Fruit fly (Drosophila melanogaster): ENCODE results near the gene CG31715.

The CG31715 gene

DNA sequence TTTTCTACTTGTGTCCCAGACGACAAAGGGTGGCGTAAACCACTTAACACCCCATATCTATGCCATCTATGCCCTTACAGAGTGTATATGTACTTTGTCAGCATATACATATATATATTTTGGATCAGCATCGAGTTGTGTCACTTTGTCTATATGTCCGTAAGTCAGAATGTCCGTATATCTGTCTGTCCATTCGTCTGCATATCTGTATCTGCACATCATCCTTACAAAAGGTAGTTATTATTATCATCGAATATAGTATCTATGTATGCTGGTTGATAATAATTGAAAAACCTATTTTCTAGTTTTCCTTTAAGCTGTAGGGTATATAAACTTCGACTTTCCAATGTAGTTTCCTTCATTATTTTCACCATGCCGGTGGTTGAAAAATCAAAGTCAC lies 9.7 kb downstream of the CG31715 start (continued):
- no peak for TF ChIP-seq Scr (GFP tag; IDR thresholded peaks at IDR 0.05; ENCODE audit: partially characterized antibody)
- TF ChIP-seq Hmr (GFP tag; optimal IDR thresholded peaks at IDR 0.05): no peak
- peak; percentile 15 for TF ChIP-seq Ets65A (GFP tag)
- no peak for TF ChIP-seq Dll (GFP tag; IDR thresholded peaks at IDR 0.05; ENCODE audit: partially characterized antibody)
- TF ChIP-seq emc (GFP tag; optimal IDR thresholded peaks at IDR 0.05): no peak
- no peak for TF ChIP-seq bcd (GFP tag; optimal IDR thresholded peaks at IDR 0.05)
- no peak for TF ChIP-seq wor (GFP tag; IDR thresholded peaks at IDR 0.05)
- TF ChIP-seq CG14710 (tag; optimal IDR thresholded peaks at IDR 0.05): peak; percentile 48
- TF ChIP-seq CG12299 (tag; optimal IDR thresholded peaks at IDR 0.05): no peak
- TF ChIP-seq CG16813 (GFP tag; IDR thresholded peaks at IDR 0.05; ENCODE audit: partially characterized antibody): no peak
- TF ChIP-seq CG10979 (tag; optimal IDR thresholded peaks at IDR 0.05): peak; percentile 58
- TF ChIP-seq Bdp1 (GFP tag; optimal IDR thresholded peaks at IDR 0.05): no peak
- no peak for TF ChIP-seq Dip3 (GFP tag; optimal IDR thresholded peaks at IDR 0.05)
- TF ChIP-seq Fer1 (GFP tag; optimal IDR thresholded peaks at IDR 0.05): no peak
- TF ChIP-seq CG6854 (GFP tag; optimal IDR thresholded peaks at IDR 0.05): no peak
- no peak for TF ChIP-seq HmgZ (tag; optimal IDR thresholded peaks at IDR 0.05)
- TF ChIP-seq Usf (GFP tag; optimal IDR thresholded peaks at IDR 0.05): no peak
- TF ChIP-seq Dek (tag; optimal IDR thresholded peaks at IDR 0.05): no peak
- TF ChIP-seq bab2 (GFP tag; optimal IDR thresholded peaks at IDR 0.05): no peak
- TF ChIP-seq Six4 (GFP tag; optimal IDR thresholded peaks at IDR 0.05): no peak
- TF ChIP-seq Mrtf (GFP tag; IDR thresholded peaks at IDR 0.05): no peak
- no peak for TF ChIP-seq CG6175 (GFP tag; IDR thresholded peaks at IDR 0.05)
- TF ChIP-seq Ravus (GFP tag; IDR thresholded peaks at IDR 0.05): no peak
- no peak for TF ChIP-seq CG11398 (GFP tag; optimal IDR thresholded peaks at IDR 0.05)
- TF ChIP-seq mam (GFP tag; optimal IDR thresholded peaks at IDR 0.05): no peak
- TF ChIP-seq pho (GFP tag; optimal IDR thresholded peaks at IDR 0.05): no peak
- TF ChIP-seq CG6813 (GFP tag; optimal IDR thresholded peaks at IDR 0.05): no peak
- TF ChIP-seq az2 (GFP tag; optimal IDR thresholded peaks at IDR 0.05): peak; percentile 14
- no peak for TF ChIP-seq CTCF (GFP tag; optimal IDR thresholded peaks at IDR 0.05)
- TF ChIP-seq fd96Cb (tag; optimal IDR thresholded peaks at IDR 0.05): peak; percentile 7
- TF ChIP-seq CG1529 (GFP tag; optimal IDR thresholded peaks at IDR 0.05): peak; percentile 20
- TF ChIP-seq CG33213 (GFP tag; optimal IDR thresholded peaks at IDR 0.05): no peak
- peak in 1 of 2 experiments; percentile 2 for TF ChIP-seq chif (GFP tag; optimal IDR thresholded peaks at IDR 0.05)
- no peak for TF ChIP-seq da (GFP tag; optimal IDR thresholded peaks at IDR 0.05)
- no peak for TF ChIP-seq CG3838 (GFP tag; optimal IDR thresholded peaks at IDR 0.05)
- TF ChIP-seq esg (GFP tag; conservative IDR thresholded peaks at IDR 0.05): no peak
- no peak for TF ChIP-seq HLH4C (GFP tag; IDR thresholded peaks at IDR 0.05; ENCODE audit: partially characterized antibody)
- TF ChIP-seq CG13296 (GFP tag; optimal IDR thresholded peaks at IDR 0.05): no peak
- TF ChIP-seq CG13775 (GFP tag; optimal IDR thresholded peaks at IDR 0.05): no peak
- no peak for TF ChIP-seq CG4820 (GFP tag; optimal IDR thresholded peaks at IDR 0.05)
- TF ChIP-seq CHES-1-like (GFP tag; optimal IDR thresholded peaks at IDR 0.05): no peak
- no peak for TF ChIP-seq GATAe (GFP tag; conservative IDR thresholded peaks at IDR 0.05)
- TF ChIP-seq CG2875 (GFP tag; optimal IDR thresholded peaks at IDR 0.05): peak; percentile 18
- TF ChIP-seq HLH54F (GFP tag; optimal IDR thresholded peaks at IDR 0.05): no peak
- TF ChIP-seq CG12219 (GFP tag; optimal IDR thresholded peaks at IDR 0.05): peak; percentile 29
- TF ChIP-seq sqz (GFP tag; optimal IDR thresholded peaks at IDR 0.05): no peak
- no peak for TF ChIP-seq CG16779 (GFP tag; IDR thresholded peaks at IDR 0.05)
- TF ChIP-seq CG11247 (GFP tag; IDR thresholded peaks at IDR 0.05): no peak
- no peak for TF ChIP-seq dmrt99B (tag; optimal IDR thresholded peaks at IDR 0.05)
- no peak for TF ChIP-seq CG10431 (GFP tag; optimal IDR thresholded peaks at IDR 0.05)
- no peak for TF ChIP-seq MBD-R2 (GFP tag; IDR thresholded peaks at IDR 0.05)
- TF ChIP-seq CG15601 (tag; optimal IDR thresholded peaks at IDR 0.05): peak; percentile 36
- peak; percentile 29 for TF ChIP-seq nmo (GFP tag; optimal IDR thresholded peaks at IDR 0.05)
